Worm (Caenorhabditis elegans) whole organism, early embryonic: ENCODE data around the gene Y47D3B.3.

ENCODE experiments used
- B0310.2 ChIP-seq: sonication (generic microtip); optimal IDR thresholded peaks from 2 replicates; lab custom pipeline; 2016; ENCODE audit warnings: mild to moderate bottlenecking, missing genetic modification characterization, missing compliant biosample characterization
- aly-1 ChIP-seq: sonication (generic microtip); optimal IDR thresholded peaks from 2 replicates; lab custom pipeline; 2016; ENCODE audit warnings: missing genetic modification characterization, missing compliant biosample characterization
- ama-1 ChIP-seq: fragments of 150-350 bp; optimal IDR thresholded peaks from 2 replicates; lab custom pipeline; 2014
- ceh-13 ChIP-seq: fragments of 200-800 bp; sonication (Bioruptor generic); optimal IDR thresholded peaks from 2 replicates; lab custom pipeline; 2018; ENCODE audit warnings: mild to moderate bottlenecking, missing genetic modification characterization, missing compliant biosample characterization
- ets-7 ChIP-seq: sonication (generic microtip); optimal IDR thresholded peaks from 2 replicates; lab custom pipeline; 2016; ENCODE audit warnings: missing genotype, missing genetic modification characterization, missing compliant biosample characterization
- flt-1 ChIP-seq: fragments of 200-800 bp; sonication (Bioruptor generic); IDR thresholded peaks from 2 replicates; pipeline ENCODE4 v1.3.6; 2022; ENCODE audit warnings: missing genetic modification characterization, missing compliant biosample characterization
- hmbx-1 ChIP-seq: sonication (generic microtip); optimal IDR thresholded peaks from 2 replicates; lab custom pipeline; 2016; ENCODE audit warnings: mild to moderate bottlenecking, missing genetic modification characterization, missing compliant biosample characterization
- scrt-1 ChIP-seq: fragments of 200-800 bp; sonication (Bioruptor generic); IDR thresholded peaks from 2 replicates; pipeline ENCODE4 v1.3.6; 2022; ENCODE audit warnings: missing genetic modification characterization, missing compliant biosample characterization
- tra-4 ChIP-seq: sonication (generic microtip); optimal IDR thresholded peaks from 2 replicates; lab custom pipeline; 2017; ENCODE audit warnings: missing genetic modification characterization, missing compliant biosample characterization

- TF ChIP-seq ama-1 (no peak), flt-1 (no peak), tra-4 (tag; lab: Kevin White, UChicago) (no peak), ceh-13 (no peak), B0310.2 (tag; lab: Kevin White, UChicago) (no peak), aly-1 (tag; lab: Kevin White, UChicago) (no peak), scrt-1 (GFP tag; lab: Robert Waterston, UW) (no peak), hmbx-1 (tag; lab: Kevin White, UChicago) (no peak), ets-7 (tag; lab: Kevin White, UChicago) (no peak)
Observed at ce11 chrIII:11371688-11372087, 25.9 kb upstream of the Y47D3B.3 start, which contains the start of gene tba-7.
